Worm (Caenorhabditis elegans): ENCODE data around the gene C16D9.9.

- no peak for TF ChIP-seq nhr-12 (tag; optimal IDR thresholded peaks at IDR 0.05)
- TF ChIP-seq nhr-237 (tag; optimal IDR thresholded peaks at IDR 0.05) = no peak
- no peak for TF ChIP-seq lin-13 (tag; optimal IDR thresholded peaks at IDR 0.05)
- TF ChIP-seq nhr-28 (tag; optimal IDR thresholded peaks at IDR 0.05) = no peak
- TF ChIP-seq ceh-43 (GFP tag; optimal IDR thresholded peaks at IDR 0.05) = no peak
- no peak for TF ChIP-seq unc-39 (tag; optimal IDR thresholded peaks at IDR 0.05)
- no peak for TF ChIP-seq ces-1 (GFP tag; optimal IDR thresholded peaks at IDR 0.05)
- TF ChIP-seq drap-1 (GFP tag; optimal IDR thresholded peaks at IDR 0.05) = no peak
- no peak for TF ChIP-seq unc-62 (GFP tag; optimal IDR thresholded peaks at IDR 0.05)
- TF ChIP-seq nhr-76 (tag; optimal IDR thresholded peaks at IDR 0.05) = no peak
- TF ChIP-seq pha-4 (tag; optimal IDR thresholded peaks at IDR 0.05) = no peak
Observed at ce11 chrV:8254973-8255372, 9.1 kb upstream of the C16D9.9 start.

All from whole organism, mixed stage, embryonic.